Fruit fly (Drosophila melanogaster): ENCODE measurements around the gene CG7255.

Gene CG7255

dm6 chr3L:15268707-15269385 is 35.2 kb upstream of the CG7255 start (continued):
- TF ChIP-seq Hr51 (GFP tag; optimal IDR thresholded peaks at IDR 0.05): peak in 1 of 2 experiments; percentile 7
- TF ChIP-seq CG12769 (tag; optimal IDR thresholded peaks at IDR 0.05): peak; percentile 5
- TF ChIP-seq HLH4C (GFP tag; IDR thresholded peaks at IDR 0.05; ENCODE audit: partially characterized antibody): no peak
- peak; percentile 1 for TF ChIP-seq CG12391 (tag; optimal IDR thresholded peaks at IDR 0.05)
- no peak for TF ChIP-seq hkb (optimal IDR thresholded peaks at IDR 0.05)
- no peak for TF ChIP-seq hkb (GFP tag; IDR thresholded peaks at IDR 0.05)
- peak; percentile 55 for TF ChIP-seq row (GFP tag; IDR thresholded peaks at IDR 0.05)
- TF ChIP-seq nerfin-1 (tag; optimal IDR thresholded peaks at IDR 0.05): no peak
- TF ChIP-seq dmrt99B (tag; optimal IDR thresholded peaks at IDR 0.05): peak; percentile 31
- TF ChIP-seq crc (GFP tag; optimal IDR thresholded peaks at IDR 0.05): no peak
- TF ChIP-seq mirr (GFP tag; optimal IDR thresholded peaks at IDR 0.05): peak; percentile 68
- TF ChIP-seq Oli (tag; optimal IDR thresholded peaks at IDR 0.05): no peak
- peak; percentile 27 for TF ChIP-seq CG15269 (tag; optimal IDR thresholded peaks at IDR 0.05)
- no peak for TF ChIP-seq usp (GFP tag; optimal IDR thresholded peaks at IDR 0.05)
- TF ChIP-seq HLH54F (GFP tag; optimal IDR thresholded peaks at IDR 0.05): no peak
- TF ChIP-seq Lim3 (GFP tag; IDR thresholded peaks at IDR 0.05): no peak
- TF ChIP-seq phol (tag; optimal IDR thresholded peaks at IDR 0.05): peak; percentile 0

DNA sequence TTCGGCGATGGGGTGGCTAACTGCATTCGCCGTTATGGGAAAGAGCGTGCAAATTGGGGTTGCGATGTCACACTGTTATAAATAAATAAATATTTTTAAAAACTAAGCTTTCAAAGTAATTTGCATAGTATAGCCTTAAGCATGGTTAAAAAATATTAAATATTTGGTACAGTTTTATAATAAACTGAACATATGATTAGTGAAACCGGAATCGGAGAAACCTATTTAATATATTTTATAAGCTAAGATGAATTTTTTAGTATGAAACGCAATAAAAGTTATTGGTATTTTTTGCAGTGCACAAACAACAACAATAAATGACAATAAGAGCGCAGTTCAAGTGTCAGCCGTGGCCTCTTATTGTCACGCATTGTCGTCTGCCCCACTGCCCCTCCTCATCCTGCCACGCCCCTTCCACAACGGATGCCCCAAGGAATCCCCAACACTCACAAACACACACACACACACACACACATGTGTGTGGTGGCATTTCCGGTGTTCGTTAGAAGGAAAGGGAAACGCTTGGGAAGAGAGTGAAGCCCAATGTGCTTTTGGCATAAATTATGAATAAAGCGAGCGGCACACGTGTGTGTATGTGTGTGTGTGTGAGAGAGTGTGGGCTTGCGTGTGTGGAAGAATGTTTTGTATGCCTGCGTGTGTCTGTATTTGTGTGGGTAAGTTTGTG is 28.4 kb upstream of the CG7255 start:
- 0 out of 2 replicates have a peak, but pooled peaks have one; percentile 11 for TF ChIP-seq sisA (GFP tag; IDR thresholded peaks at IDR 0.05)
- TF ChIP-seq zf30C (GFP tag; optimal IDR thresholded peaks at IDR 0.05): peak; percentile 44
- TF ChIP-seq Eip74EF (GFP tag; optimal IDR thresholded peaks at IDR 0.05): peak in 1 of 2 experiments; percentile 28
- TF ChIP-seq CG11456 (GFP tag; IDR thresholded peaks at IDR 0.05): 0 out of 3 replicates have a peak, but pooled peaks have one; percentile 39
- no peak for TF ChIP-seq CHES-1-like (GFP tag; optimal IDR thresholded peaks at IDR 0.05)
- TF ChIP-seq Taf1 (GFP tag; IDR thresholded peaks at IDR 0.05): no peak
- peak; percentile 34 for TF ChIP-seq ATbp (GFP tag; optimal IDR thresholded peaks at IDR 0.05)
- peak; percentile 28 for TF ChIP-seq CG12659 (GFP tag; optimal IDR thresholded peaks at IDR 0.05)
- TF ChIP-seq CG7556 (GFP tag; optimal IDR thresholded peaks at IDR 0.05): peak; percentile 70
- TF ChIP-seq oc (tag; optimal IDR thresholded peaks at IDR 0.05): peak; percentile 15
- TF ChIP-seq trem (tag; optimal IDR thresholded peaks at IDR 0.05): peak; percentile 11
- TF ChIP-seq dysf (GFP tag; IDR thresholded peaks at IDR 0.05): peak; percentile 44; the same call in 1 of the 3 replicates
- peak; percentile 52 for TF ChIP-seq CG15269 (tag; optimal IDR thresholded peaks at IDR 0.05)
- TF ChIP-seq CG2678 (tag; optimal IDR thresholded peaks at IDR 0.05): peak; percentile 59
- TF ChIP-seq fd96Cb (tag; optimal IDR thresholded peaks at IDR 0.05): peak; percentile 42
- TF ChIP-seq Ets65A (GFP tag): peak; percentile 89
- peak; percentile 14 for TF ChIP-seq lab (GFP tag; optimal IDR thresholded peaks at IDR 0.05)
- peak; percentile 56 for TF ChIP-seq CG17359 (tag; optimal IDR thresholded peaks at IDR 0.05)
- TF ChIP-seq Med (GFP tag): peak; percentile 3
- peak; percentile 19; the same call in 1 of the 2 replicates for TF ChIP-seq E2f2 (GFP tag; IDR thresholded peaks at IDR 0.05)
- TF ChIP-seq tll (GFP tag; optimal IDR thresholded peaks at IDR 0.05): no peak
- peak in 1 of 2 experiments; percentile 78 for TF ChIP-seq Hr51 (GFP tag; optimal IDR thresholded peaks at IDR 0.05)
- TF ChIP-seq pan (optimal IDR thresholded peaks at IDR 0.05): no peak
- TF ChIP-seq pan (GFP tag; optimal IDR thresholded peaks at IDR 0.05 in 1 of 2, IDR thresholded peaks at IDR 0.05 in 1 of 2): peak in 1 of 2 experiments; percentile 14
- no peak for TF ChIP-seq CG32532 (GFP tag; IDR thresholded peaks at IDR 0.05)
- TF ChIP-seq CkIIα-i1 (GFP tag; IDR thresholded peaks at IDR 0.05): no peak
- no peak for TF ChIP-seq gt (GFP tag; IDR thresholded peaks at IDR 0.05)
- TF ChIP-seq sd (tag; optimal IDR thresholded peaks at IDR 0.05): peak; percentile 25
- peak; percentile 11 for TF ChIP-seq CG17385 (GFP tag; optimal IDR thresholded peaks at IDR 0.05)
- peak; percentile 46 for TF ChIP-seq Meics (GFP tag; optimal IDR thresholded peaks at IDR 0.05)
- no peak for TF ChIP-seq BEAF-32 (GFP tag; optimal IDR thresholded peaks at IDR 0.05)

Measured in whole organism, embryonic.